Fruit fly (Drosophila melanogaster): ENCODE data around the gene drm.

DNA sequence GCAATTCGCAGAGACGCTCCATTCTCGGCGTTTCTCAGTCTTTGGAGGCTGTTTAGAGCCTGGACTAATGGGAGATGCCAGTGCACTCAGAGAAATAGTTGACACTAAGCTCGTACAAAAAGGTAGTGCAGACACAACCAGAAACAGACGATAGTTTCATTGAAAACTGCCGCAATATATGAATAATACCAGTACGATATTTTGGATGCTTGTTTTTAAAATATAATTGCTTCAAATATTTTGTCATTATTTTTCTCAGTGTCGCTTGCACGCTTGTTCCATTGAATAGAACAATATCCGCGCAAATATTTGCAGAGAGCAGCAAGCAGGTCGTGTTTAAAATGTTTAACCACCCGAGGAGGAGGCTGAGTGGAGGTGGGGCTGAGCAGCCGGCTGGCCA lies 37.5 kb downstream of the drm start:
- no peak for TF ChIP-seq EcR (GFP tag; optimal IDR thresholded peaks at IDR 0.05)
- peak; percentile 66 for TF ChIP-seq CG8301 (tag; optimal IDR thresholded peaks at IDR 0.05)
- no peak for TF ChIP-seq CG34367 (tag; optimal IDR thresholded peaks at IDR 0.05)
- no peak for TF ChIP-seq rn (GFP tag; IDR thresholded peaks at IDR 0.05)
- TF ChIP-seq D1 (tag; optimal IDR thresholded peaks at IDR 0.05): no peak
- TF ChIP-seq gl (tag; optimal IDR thresholded peaks at IDR 0.05): no peak
